Worm (Caenorhabditis elegans) whole organism, L4 larva: ENCODE data around the gene evl-14.

Experiments
- D1046.2 ChIP-seq: fragments of 200-800 bp; sonication (Bioruptor generic); IDR thresholded peaks from 2 replicates; pipeline ENCODE4 v1.3.6; 2022; ENCODE audit warnings: missing genetic modification characterization, missing compliant biosample characterization
- F37D6.2 ChIP-seq: sonication (generic microtip); optimal IDR thresholded peaks from 2 replicates; lab custom pipeline; 2016; ENCODE audit warnings: mild to moderate bottlenecking, missing genetic modification characterization, missing compliant biosample characterization
- F49E8.2 ChIP-seq: sonication (generic microtip); optimal IDR thresholded peaks from 2 replicates; lab custom pipeline; 2016; ENCODE audit warnings: missing compliant biosample characterization, mild to moderate bottlenecking, missing genetic modification characterization, borderline replicate concordance
- T20F7.1 ChIP-seq: fragments of 200-800 bp; sonication (Bioruptor generic); optimal IDR thresholded peaks from 2 replicates; lab custom pipeline; 2018; ENCODE audit warnings: mild to moderate bottlenecking, missing genetic modification characterization, missing compliant biosample characterization
- T26A8.4 ChIP-seq: fragments of 200-800 bp; sonication (Bioruptor generic); IDR thresholded peaks from 2 replicates; pipeline ENCODE4 v1.3.6; 2022; ENCODE audit warnings: missing genetic modification characterization, missing compliant biosample characterization
- Y105C5A.15 ChIP-seq: fragments of 200-800 bp; sonication (Bioruptor generic); IDR thresholded peaks from 2 replicates; pipeline ENCODE4 v1.3.6; 2022; ENCODE audit warnings: missing genetic modification characterization, missing compliant biosample characterization
- Y48G9A.11 ChIP-seq: fragments of 200-800 bp; sonication (Bioruptor generic); IDR thresholded peaks from 2 replicates; pipeline ENCODE4 v1.3.6; 2022; ENCODE audit warnings: missing genetic modification reagents, missing genetic modification characterization, missing compliant biosample characterization
- Y75B8A.6 ChIP-seq: fragments of 200-800 bp; sonication (Bioruptor generic); IDR thresholded peaks from 2 replicates; pipeline ENCODE4 v1.3.6; 2022; ENCODE audit warnings: missing genetic modification reagents, missing genetic modification characterization, missing compliant biosample characterization
- ZK337.2 ChIP-seq: fragments of 200-800 bp; sonication (Bioruptor generic); IDR thresholded peaks from 2 replicates; pipeline ENCODE4 v1.3.6; 2022; ENCODE audit warnings: missing genetic modification reagents, missing genetic modification characterization, missing compliant biosample characterization
- ZK546.5 ChIP-seq, 2 experiments: sonication (generic microtip); optimal IDR thresholded peaks; 2 replicates each; lab custom pipeline; 2017; ENCODE audit warnings: missing biosample characterization in 2 of 2, missing genetic modification characterization in 2 of 2
- aha-1 ChIP-seq: fragments of 150-350 bp; peaks from one replicate; lab custom pipeline; 2014; ENCODE audit warnings: missing biosample characterization, missing genetic modification characterization
- aly-2 ChIP-seq: sonication (generic microtip); optimal IDR thresholded peaks from 2 replicates; lab custom pipeline; 2018; ENCODE audit warnings: missing biosample characterization, missing genetic modification characterization
- attf-4 ChIP-seq: sonication (generic microtip); optimal IDR thresholded peaks from 3 replicates; lab custom pipeline; 2017; ENCODE audit warnings: missing biosample characterization, missing genetic modification characterization
- ceh-20 ChIP-seq: fragments of 200-800 bp; sonication (Bioruptor generic); IDR thresholded peaks from 2 replicates; pipeline ENCODE4 v1.3.6; 2022; ENCODE audit warnings: missing genetic modification reagents, missing genetic modification characterization, missing compliant biosample characterization
- ceh-28 ChIP-seq: fragments of 150-350 bp; optimal IDR thresholded peaks from 2 replicates; lab custom pipeline; 2014; ENCODE audit warnings: missing biosample characterization, missing genetic modification reagents, missing genetic modification characterization
- cey-2 ChIP-seq: sonication (generic microtip); optimal IDR thresholded peaks from 3 replicates; lab custom pipeline; 2017; ENCODE audit warnings: missing genetic modification characterization, mild to moderate bottlenecking, missing compliant biosample characterization, antibody characterized with exemption, borderline replicate concordance; ENCODE audit not compliant: insufficient read depth
- daf-12 ChIP-seq: fragments of 150-350 bp; optimal IDR thresholded peaks from 2 replicates; lab custom pipeline; 2014; ENCODE audit warnings: missing biosample characterization, missing genetic modification reagents, missing genetic modification characterization
- daf-16 ChIP-seq, 3 experiments: sonication (generic microtip); optimal IDR thresholded peaks; 2 replicates each; lab custom pipeline; 2016 to 2017; ENCODE audit warnings: missing genetic modification characterization in 3 of 3, missing genetic modification reagents in 3 of 3, mild to moderate bottlenecking in 2 of 3, missing compliant biosample characterization in 2 of 3, missing biosample characterization in 1 of 3, moderate library complexity in 1 of 3
- daf-19 ChIP-seq: fragments of 200-800 bp; sonication (Bioruptor generic); conservative IDR thresholded peaks from 2 replicates; pipeline ENCODE4 v1.3.6; 2022; ENCODE audit warnings: missing genetic modification characterization, missing compliant biosample characterization
- dpl-1 ChIP-seq: fragments of 150-350 bp; optimal IDR thresholded peaks from 2 replicates; lab custom pipeline; 2014; ENCODE audit warnings: missing biosample characterization, missing genetic modification reagents, missing genetic modification characterization
- dve-1 ChIP-seq: sonication (generic microtip); optimal IDR thresholded peaks from 2 replicates; lab custom pipeline; 2017; ENCODE audit warnings: antibody characterized with exemption, mild to moderate bottlenecking, missing genetic modification characterization, missing compliant biosample characterization; ENCODE audit not compliant: insufficient read depth
- egl-27 ChIP-seq: sonication (generic microtip); optimal IDR thresholded peaks from 3 replicates; lab custom pipeline; 2017; ENCODE audit warnings: missing biosample characterization, missing genetic modification reagents, missing genetic modification characterization
- fkh-10 ChIP-seq: fragments of 150-350 bp; optimal IDR thresholded peaks from 2 replicates; lab custom pipeline; 2014; ENCODE audit warnings: missing biosample characterization, missing genetic modification reagents, missing genetic modification characterization
- fos-1 ChIP-seq: fragments of 150-350 bp; optimal IDR thresholded peaks from 2 replicates; lab custom pipeline; 2014; ENCODE audit warnings: missing biosample characterization, missing genetic modification characterization
- hmg-1.1 ChIP-seq: fragments of 200-800 bp; sonication (Bioruptor generic); IDR thresholded peaks from 2 replicates; pipeline ENCODE4 v1.3.6; 2022; ENCODE audit warnings: missing genetic modification reagents, missing genetic modification characterization, missing compliant biosample characterization
- lin-1 ChIP-seq: fragments of 200-800 bp; sonication (Bioruptor generic); IDR thresholded peaks from 2 replicates; pipeline ENCODE4 v1.3.6; 2022; ENCODE audit warnings: missing genetic modification reagents, missing genetic modification characterization, missing compliant biosample characterization
- lin-29 ChIP-seq: fragments of 200-800 bp; sonication (Bioruptor generic); IDR thresholded peaks from 2 replicates; pipeline ENCODE4 v1.3.6; 2022; ENCODE audit warnings: missing genetic modification reagents, missing genetic modification characterization, missing compliant biosample characterization
- lin-39 ChIP-seq: fragments of 150-350 bp; optimal IDR thresholded peaks from 2 replicates; lab custom pipeline; 2014; ENCODE audit warnings: missing biosample characterization, missing genetic modification reagents, missing genetic modification characterization
- madf-5 ChIP-seq, 2 experiments: fragments of 200-800 bp; sonication (Bioruptor generic); IDR thresholded peaks; 2 replicates each; pipeline ENCODE4 v1.3.6; 2022; ENCODE audit warnings: missing compliant biosample characterization in 2 of 2, missing genetic modification characterization in 2 of 2
- madf-9 ChIP-seq: fragments of 200-800 bp; sonication (Bioruptor generic); conservative IDR thresholded peaks from 2 replicates; pipeline ENCODE4 v1.3.6; 2022; ENCODE audit warnings: missing genetic modification reagents, missing genetic modification characterization, missing compliant biosample characterization
- mdt-29 ChIP-seq: fragments of 200-800 bp; sonication (Bioruptor generic); IDR thresholded peaks from 2 replicates; pipeline ENCODE4 v1.3.6; 2022; ENCODE audit warnings: missing genetic modification reagents, missing genetic modification characterization, missing compliant biosample characterization
- mep-1 ChIP-seq: fragments of 150-350 bp; sonication (generic microtip); optimal IDR thresholded peaks from 3 replicates; lab custom pipeline; 2014; ENCODE audit warnings: missing biosample characterization, missing genetic modification characterization
- mes-2 ChIP-seq: sonication (generic microtip); optimal IDR thresholded peaks from 2 replicates; lab custom pipeline; 2016; ENCODE audit warnings: missing genotype, mild to moderate bottlenecking, missing genetic modification characterization, missing compliant biosample characterization; ENCODE audit not compliant: poor library complexity, severe bottlenecking
- mxl-2 ChIP-seq: fragments of 200-800 bp; sonication (Bioruptor generic); conservative IDR thresholded peaks from 2 replicates; pipeline ENCODE4 v1.3.6; 2022; ENCODE audit warnings: missing genetic modification reagents, missing genetic modification characterization, missing compliant biosample characterization
- mxl-3 ChIP-seq: fragments of 200-800 bp; sonication (Bioruptor generic); optimal IDR thresholded peaks from 2 replicates; lab custom pipeline; 2018; ENCODE audit warnings: mild to moderate bottlenecking, missing genetic modification characterization, missing compliant biosample characterization
- nhr-10 ChIP-seq: fragments of 150-350 bp; optimal IDR thresholded peaks from 2 replicates; lab custom pipeline; 2014; ENCODE audit warnings: missing biosample characterization, missing genetic modification characterization
- nhr-41 ChIP-seq: fragments of 200-800 bp; sonication (Bioruptor generic); IDR thresholded peaks from 2 replicates; pipeline ENCODE4 v1.3.6; 2022; ENCODE audit warnings: missing genetic modification reagents, missing genetic modification characterization, missing compliant biosample characterization
- nhr-42 ChIP-seq: fragments of 200-800 bp; sonication (Bioruptor generic); IDR thresholded peaks from 2 replicates; pipeline ENCODE4 v1.3.6; 2022; ENCODE audit warnings: missing genetic modification characterization, missing compliant biosample characterization
- nhr-48 ChIP-seq: sonication (generic microtip); optimal IDR thresholded peaks from 2 replicates; lab custom pipeline; 2016; ENCODE audit warnings: mild to moderate bottlenecking, missing genetic modification characterization, missing compliant biosample characterization
- nhr-6 ChIP-seq: fragments of 150-350 bp; optimal IDR thresholded peaks from 2 replicates; lab custom pipeline; 2014; ENCODE audit warnings: missing biosample characterization, missing genetic modification characterization
- nhr-76 ChIP-seq: fragments of 150-350 bp; optimal IDR thresholded peaks from 2 replicates; lab custom pipeline; 2014; ENCODE audit warnings: missing biosample characterization, missing genetic modification characterization
- nhr-77 ChIP-seq: fragments of 150-350 bp; optimal IDR thresholded peaks from 2 replicates; lab custom pipeline; 2014; ENCODE audit warnings: missing biosample characterization, missing genetic modification characterization
- pqm-1 ChIP-seq: sonication (generic microtip); optimal IDR thresholded peaks from 2 replicates; lab custom pipeline; 2017; ENCODE audit warnings: missing biosample characterization, missing genetic modification characterization
- saeg-2 ChIP-seq: fragments of 200-800 bp; sonication (Bioruptor generic); IDR thresholded peaks from 2 replicates; pipeline ENCODE4 v1.3.6; 2022; ENCODE audit warnings: missing genetic modification reagents, missing genetic modification characterization, missing compliant biosample characterization
- set-16 ChIP-seq: fragments of 200-800 bp; sonication (Bioruptor generic); IDR thresholded peaks from 2 replicates; pipeline ENCODE4 v1.3.6; 2022; ENCODE audit warnings: missing genetic modification reagents, missing genetic modification characterization, missing compliant biosample characterization
- snpc-1.2 ChIP-seq: fragments of 200-800 bp; sonication (Bioruptor generic); IDR thresholded peaks from 2 replicates; pipeline ENCODE4 v1.3.6; 2022; ENCODE audit warnings: missing genetic modification reagents, missing genetic modification characterization, missing compliant biosample characterization
- snpc-4 ChIP-seq: fragments of 150-350 bp; optimal IDR thresholded peaks from 2 replicates; lab custom pipeline; 2014; ENCODE audit warnings: missing biosample characterization, missing genetic modification characterization
- spr-1 ChIP-seq: sonication (generic microtip); optimal IDR thresholded peaks from 2 replicates; lab custom pipeline; 2016; ENCODE audit warnings: mild to moderate bottlenecking, missing genetic modification characterization, missing compliant biosample characterization
- tag-97 ChIP-seq: fragments of 200-800 bp; sonication (Bioruptor generic); IDR thresholded peaks from 2 replicates; pipeline ENCODE4 v1.3.6; 2022; ENCODE audit warnings: missing genetic modification characterization, missing compliant biosample characterization
- zip-11 ChIP-seq: fragments of 200-800 bp; sonication (Bioruptor generic); IDR thresholded peaks from 2 replicates; pipeline ENCODE4 v1.3.6; 2022; ENCODE audit warnings: missing genetic modification characterization, missing compliant biosample characterization

evl-14 gene

ce11 chrIII:4280215-4281173 is 32.4 kb downstream of the evl-14 start, which contains the start of gene sup-26 (continued):
- TF ChIP-seq T20F7.1 (GFP tag; lab: Kevin White, UChicago) = no peak
- TF ChIP-seq mxl-2 (GFP tag; lab: Robert Waterston, UW) = no peak
- TF ChIP-seq set-16 (GFP tag; lab: Robert Waterston, UW) = peak; percentile 87
- TF ChIP-seq nhr-76 (tag; lab: Kevin White, UChicago) = no peak
- no peak for TF ChIP-seq attf-4 (tag; lab: Kevin White, UChicago)
- TF ChIP-seq ZK546.5 (tag; optimal IDR thresholded peaks at IDR 0.05; lab: Kevin White, UChicago) = no peak
- no peak for TF ChIP-seq Y75B8A.6 (GFP tag; lab: Robert Waterston, UW)
- TF ChIP-seq ceh-28 (tag; lab: Kevin White, UChicago) = no peak
- no peak for TF ChIP-seq spr-1 (tag; lab: Kevin White, UChicago)
- no peak for TF ChIP-seq pqm-1
- TF ChIP-seq lin-1 (GFP tag; lab: Robert Waterston, UW) = no peak
- TF ChIP-seq cey-2 (tag; lab: Kevin White, UChicago) = no peak
- TF ChIP-seq aly-2 (tag; lab: Kevin White, UChicago) = no peak
- no peak for TF ChIP-seq zip-11
- TF ChIP-seq dve-1 (tag; lab: Kevin White, UChicago) = peak; percentile 5
- no peak for TF ChIP-seq snpc-4 (tag; lab: Kevin White, UChicago)
- TF ChIP-seq nhr-48 (tag; lab: Kevin White, UChicago) = no peak
- no peak for TF ChIP-seq daf-12 (tag; lab: Kevin White, UChicago)
- TF ChIP-seq mep-1 (tag; lab: Kevin White, UChicago) = no peak
- TF ChIP-seq nhr-77 (tag; lab: Kevin White, UChicago) = no peak
- TF ChIP-seq nhr-6 (tag; lab: Kevin White, UChicago) = peak; percentile 90
- no peak for TF ChIP-seq madf-5 (GFP tag; IDR thresholded peaks at IDR 0.05; lab: Robert Waterston, UW)
- TF ChIP-seq lin-39 (tag; lab: Kevin White, UChicago) = no peak
- TF ChIP-seq mdt-29 (GFP tag; lab: Robert Waterston, UW) = no peak
- TF ChIP-seq daf-19 (GFP tag; lab: Robert Waterston, UW) = no peak
- TF ChIP-seq mes-2 (tag; lab: Kevin White, UChicago) = no peak
- no peak for TF ChIP-seq Y105C5A.15 (GFP tag; lab: Robert Waterston, UW)
- TF ChIP-seq F37D6.2 (tag; lab: Kevin White, UChicago) = no peak
- no peak for TF ChIP-seq dpl-1 (GFP tag; lab: Kevin White, UChicago)
- TF ChIP-seq nhr-10 (tag; lab: Kevin White, UChicago) = no peak
- no peak for TF ChIP-seq F49E8.2 (tag; lab: Kevin White, UChicago)
- no peak for TF ChIP-seq fos-1
- TF ChIP-seq ZK337.2 (GFP tag; lab: Robert Waterston, UW) = no peak
- TF ChIP-seq snpc-1.2 = no peak
- TF ChIP-seq saeg-2 (GFP tag; lab: Robert Waterston, UW) = no peak
- TF ChIP-seq Y48G9A.11 (GFP tag; lab: Robert Waterston, UW) = no peak
- no peak for TF ChIP-seq fkh-10 (GFP tag; lab: Kevin White, UChicago)
- no peak for TF ChIP-seq D1046.2 (GFP tag; lab: Robert Waterston, UW)
- no peak for TF ChIP-seq ceh-20 (GFP tag; lab: Robert Waterston, UW)
- TF ChIP-seq aha-1 (tag; lab: Kevin White, UChicago) = peak; percentile 90
- TF ChIP-seq lin-29 = no peak
- TF ChIP-seq nhr-42 (GFP tag; lab: Robert Waterston, UW) = no peak
- TF ChIP-seq mxl-3 (GFP tag; lab: Kevin White, UChicago) = no peak
- no peak for TF ChIP-seq tag-97 (GFP tag; lab: Robert Waterston, UW)
- no peak for TF ChIP-seq nhr-41
- TF ChIP-seq egl-27 (tag; lab: Kevin White, UChicago) = no peak
- TF ChIP-seq madf-9 = no peak
- no peak; the same call in none of the 2 replicates for TF ChIP-seq hmg-1.1
- no peak for TF ChIP-seq daf-16 (GFP tag; optimal IDR thresholded peaks at IDR 0.05; lab: Kevin White, UChicago)
- no peak for TF ChIP-seq daf-16 (tag; optimal IDR thresholded peaks at IDR 0.05; lab: Kevin White, UChicago)
- no peak for TF ChIP-seq T26A8.4 (GFP tag; lab: Robert Waterston, UW)
